Fruit fly (Drosophila melanogaster) whole organism, wandering third instar larva: ENCODE measurements around the gene Z600.
A peak's percentile ranks its signal among the peaks of the same experiment; 100 is the strongest.

ENCODE experiments used
- Abd-B ChIP-seq: fragments of >200 bp; optimal IDR thresholded peaks from 2 replicates; lab custom pipeline; 2017; ENCODE audit warnings: missing biosample characterization, missing genetic modification characterization
- CG32264 ChIP-seq: fragments of 200-800 bp; sonication (Bioruptor generic); optimal IDR thresholded peaks from 2 replicates; lab custom pipeline; 2016; ENCODE audit warnings: missing biosample characterization, missing genetic modification characterization
- CG9705 ChIP-seq: fragments of 200-800 bp; sonication (Bioruptor generic); optimal IDR thresholded peaks from 2 replicates; lab custom pipeline; 2018; ENCODE audit warnings: missing biosample characterization, mild to moderate bottlenecking, missing genetic modification characterization
- CrebA ChIP-seq: fragments of 200-800 bp; sonication (Bioruptor generic); optimal IDR thresholded peaks from 2 replicates; lab custom pipeline; 2016; ENCODE audit warnings: missing biosample characterization, mild to moderate bottlenecking, missing genetic modification characterization, borderline replicate concordance
- Dfd ChIP-seq: fragments of >200 bp; optimal IDR thresholded peaks from 2 replicates; lab custom pipeline; 2017; ENCODE audit warnings: missing biosample characterization, missing genetic modification characterization
- Dif ChIP-seq: fragments of 200-275, 200-300 bp; sonication (Bioruptor generic); optimal IDR thresholded peaks from 2 replicates; lab custom pipeline; 2018; ENCODE audit warnings: missing biosample characterization, missing genetic modification characterization; ENCODE audit not compliant: partially characterized antibody
- GATAd ChIP-seq: sonication (Bioruptor generic); optimal IDR thresholded peaks from 2 replicates; lab custom pipeline; 2016; ENCODE audit warnings: missing biosample characterization, missing genetic modification characterization
- HLH106 ChIP-seq: fragments of 200-800 bp; optimal IDR thresholded peaks from 3 replicates; lab custom pipeline; 2019; ENCODE audit warnings: missing biosample characterization, mild to moderate bottlenecking, missing genetic modification characterization, moderate library complexity
- Hnf4 ChIP-seq: fragments of 200-800 bp; sonication (Bioruptor generic); optimal IDR thresholded peaks from 2 replicates; lab custom pipeline; 2016; ENCODE audit warnings: missing biosample characterization, mild to moderate bottlenecking, missing genetic modification characterization
- Hr78 ChIP-seq: fragments of >200 bp; optimal IDR thresholded peaks from 2 replicates; lab custom pipeline; 2017; ENCODE audit warnings: missing biosample characterization, missing genetic modification characterization
- Hr83 ChIP-seq: fragments of 200-300 bp; sonication (Bioruptor generic); optimal IDR thresholded peaks from 2 replicates; lab custom pipeline; 2016; ENCODE audit warnings: missing biosample characterization, mild to moderate bottlenecking, missing genetic modification characterization, moderate library complexity; ENCODE audit not compliant: poor library complexity, severe bottlenecking
- Jra ChIP-seq: sonication (Bioruptor generic); optimal IDR thresholded peaks from 2 replicates; lab custom pipeline; 2016; ENCODE audit warnings: missing biosample characterization, missing genetic modification characterization
- Mio ChIP-seq: sonication (Bioruptor generic); optimal IDR thresholded peaks from 2 replicates; lab custom pipeline; 2016; ENCODE audit warnings: missing biosample characterization, missing genetic modification characterization
- Myc ChIP-seq: fragments of >200 bp; optimal IDR thresholded peaks from 2 replicates; lab custom pipeline; 2017
- N ChIP-seq: fragments of >200 bp; optimal IDR thresholded peaks from 2 replicates; lab custom pipeline; 2018; ENCODE audit warnings: missing biosample characterization, missing external identifiers, missing genetic modification characterization
- OdsH ChIP-seq: fragments of 200-800 bp; sonication (Bioruptor generic); optimal IDR thresholded peaks from 2 replicates; lab custom pipeline; 2016; ENCODE audit warnings: missing biosample characterization, mild to moderate bottlenecking, missing genetic modification characterization
- Rel ChIP-seq, 2 experiments: fragments of 200-800 bp; sonication (Bioruptor generic) in 1 of 2; optimal IDR thresholded peaks; 2 replicates in 1 of 2; 3 replicates in 1 of 2; lab custom pipeline; 2016 to 2019; ENCODE audit warnings: mild to moderate bottlenecking in 2 of 2, missing biosample characterization in 2 of 2, missing genetic modification characterization in 2 of 2, moderate library complexity in 1 of 2
- Sp1 ChIP-seq: fragments of 200-800 bp; sonication (Bioruptor generic); optimal IDR thresholded peaks from 3 replicates; lab custom pipeline; 2019; ENCODE audit warnings: missing biosample characterization, mild to moderate bottlenecking, missing genetic modification characterization, moderate library complexity
- Vsx2 ChIP-seq: fragments of 200-300, 225-300 bp; sonication (Bioruptor generic); optimal IDR thresholded peaks from 2 replicates; lab custom pipeline; 2018; ENCODE audit warnings: missing biosample characterization, missing genetic modification characterization; ENCODE audit not compliant: partially characterized antibody
- br ChIP-seq: fragments of 200-800 bp; sonication (Bioruptor generic); optimal IDR thresholded peaks from 2 replicates; lab custom pipeline; 2016; ENCODE audit warnings: missing biosample characterization, missing genetic modification characterization
- brk ChIP-seq: fragments of 200-800 bp; sonication (Bioruptor generic); optimal IDR thresholded peaks from 2 replicates; lab custom pipeline; 2016; ENCODE audit warnings: missing biosample characterization, mild to moderate bottlenecking, missing genetic modification characterization
- dl ChIP-seq, 2 experiments: fragments of 175-275, 200-275 bp in 1 of 2; fragments of 200-275 bp in 1 of 2; sonication (Bioruptor generic); optimal IDR thresholded peaks; lab custom pipeline; 2018; ENCODE audit warnings: mild to moderate bottlenecking in 2 of 2, missing biosample characterization in 2 of 2, missing genetic modification characterization in 2 of 2, moderate library complexity in 2 of 2; ENCODE audit not compliant: partially characterized antibody in 2 of 2, insufficient read depth in 1 of 2
- dmrt93B ChIP-seq: fragments of 200-800 bp; sonication (Bioruptor generic); optimal IDR thresholded peaks from 2 replicates; lab custom pipeline; 2018; ENCODE audit warnings: missing biosample characterization, mild to moderate bottlenecking, missing genetic modification characterization
- dsf ChIP-seq: sonication (Bioruptor generic); optimal IDR thresholded peaks from 2 replicates; lab custom pipeline; 2016; ENCODE audit warnings: missing biosample characterization, missing genetic modification characterization, borderline replicate concordance
- ey ChIP-seq: fragments of 200-800 bp; sonication (Bioruptor generic); optimal IDR thresholded peaks from 2 replicates; lab custom pipeline; 2016; ENCODE audit warnings: missing biosample characterization, missing genetic modification characterization
- foxo ChIP-seq, 2 experiments: fragments of 200-800 bp; sonication (Bioruptor generic); optimal IDR thresholded peaks; 2 replicates in 1 of 2; 3 replicates in 1 of 2; lab custom pipeline; 2016 to 2017; ENCODE audit warnings: missing biosample characterization in 2 of 2, missing genetic modification characterization in 2 of 2
- fru ChIP-seq: fragments of 200-800 bp; sonication (Bioruptor generic); optimal IDR thresholded peaks from 3 replicates; lab custom pipeline; 2016; ENCODE audit warnings: missing biosample characterization, mild to moderate bottlenecking, missing genetic modification characterization
- h ChIP-seq: fragments of 200-800 bp; sonication (Bioruptor generic); optimal IDR thresholded peaks from 3 replicates; lab custom pipeline; 2016; ENCODE audit warnings: missing biosample characterization, mild to moderate bottlenecking, missing genetic modification characterization
- jim ChIP-seq: fragments of 175-275, 200-325 bp; sonication (Bioruptor generic); optimal IDR thresholded peaks from 2 replicates; lab custom pipeline; 2016; ENCODE audit warnings: missing biosample characterization, mild to moderate bottlenecking, missing genetic modification characterization
- lola ChIP-seq: fragments of >200 bp; optimal IDR thresholded peaks from 2 replicates; lab custom pipeline; 2017; ENCODE audit warnings: missing biosample characterization, missing genetic modification characterization
- pan ChIP-seq: fragments of >200 bp; optimal IDR thresholded peaks from 2 replicates; lab custom pipeline; 2017
- psq ChIP-seq: fragments of 200-800 bp; sonication (Bioruptor generic); optimal IDR thresholded peaks from 3 replicates; lab custom pipeline; 2017; ENCODE audit warnings: missing biosample characterization, mild to moderate bottlenecking, missing genetic modification characterization, moderate library complexity
- rgr ChIP-seq: fragments of 200-800 bp; sonication (Bioruptor generic); optimal IDR thresholded peaks from 3 replicates; lab custom pipeline; 2016; ENCODE audit warnings: missing biosample characterization, mild to moderate bottlenecking, missing genetic modification characterization
- sage ChIP-seq: fragments of 200-800 bp; sonication (Bioruptor generic); optimal IDR thresholded peaks from 2 replicates; lab custom pipeline; 2016; ENCODE audit warnings: missing biosample characterization, mild to moderate bottlenecking, missing genetic modification characterization
- sv ChIP-seq: fragments of 200-800 bp; sonication (Bioruptor generic); optimal IDR thresholded peaks from 3 replicates; lab custom pipeline; 2016; ENCODE audit warnings: missing biosample characterization, missing genetic modification characterization
- tai ChIP-seq: sonication (Bioruptor generic); optimal IDR thresholded peaks from 2 replicates; lab custom pipeline; 2016; ENCODE audit warnings: missing biosample characterization, missing genetic modification characterization
- usp ChIP-seq: fragments of >200 bp; optimal IDR thresholded peaks from 2 replicates; lab custom pipeline; 2017; ENCODE audit warnings: missing biosample characterization, missing genetic modification characterization
- woc ChIP-seq: sonication (Bioruptor generic); optimal IDR thresholded peaks from 2 replicates; lab custom pipeline; 2016; ENCODE audit warnings: missing biosample characterization, mild to moderate bottlenecking, missing genetic modification characterization

The Z600 gene

dm6 chr3L:15535800-15536225, 27.0 kb downstream of the Z600 start:
- TF ChIP-seq N (GFP tag; lab: Kevin White, UChicago): peak; percentile 44
- no peak for TF ChIP-seq Rel (GFP tag; optimal IDR thresholded peaks at IDR 0.05; lab: Kevin White, UChicago)
- peak; percentile 77 for TF ChIP-seq Rel (tag; optimal IDR thresholded peaks at IDR 0.05; lab: Kevin White, UChicago)
- TF ChIP-seq CrebA: no peak
- TF ChIP-seq woc (GFP tag; lab: Kevin White, UChicago): peak; percentile 20
- TF ChIP-seq dl (GFP tag; optimal IDR thresholded peaks at IDR 0.05; lab: Kevin White, UChicago; ENCODE audit: insufficient read depth in 1 of 2, partially characterized antibody in 2 of 2): peak in 1 of 2 experiments; percentile 51
- no peak for TF ChIP-seq sv (GFP tag; lab: Kevin White, UChicago)

- TF ChIP-seq lola: no peak
- TF ChIP-seq Jra: no peak
- no peak for TF ChIP-seq dsf (GFP tag; lab: Kevin White, UChicago)
- TF ChIP-seq CG9705: no peak
- no peak for TF ChIP-seq sage (GFP tag; lab: Kevin White, UChicago)
- TF ChIP-seq Hr83 (GFP tag; lab: Kevin White, UChicago): no peak
- no peak for TF ChIP-seq rgr (GFP tag; lab: Kevin White, UChicago)
- TF ChIP-seq Abd-B (GFP tag; lab: Kevin White, UChicago): no peak
- no peak for TF ChIP-seq Dfd
- no peak for TF ChIP-seq Vsx2
- no peak for TF ChIP-seq dmrt93B
- no peak for TF ChIP-seq usp (GFP tag; lab: Kevin White, UChicago)
These were observed 27.7 kb downstream of the Z600 start for dm6 chr3L:15536550-15536949.

dm6 chr3L:15537916-15538581, 29.2 kb downstream of the Z600 start:
- no peak for TF ChIP-seq tai (GFP tag; lab: Kevin White, UChicago)
- peak; percentile 53 for TF ChIP-seq ey (GFP tag; lab: Kevin White, UChicago)
- peak in 1 of 2 experiments; percentile 56 for TF ChIP-seq foxo (GFP tag; optimal IDR thresholded peaks at IDR 0.05; lab: Kevin White, UChicago)
- no peak for TF ChIP-seq Vsx2
- TF ChIP-seq CG9705: no peak
- no peak for TF ChIP-seq CG32264 (GFP tag; lab: Kevin White, UChicago)
- peak; percentile 44 for TF ChIP-seq psq (GFP tag; lab: Kevin White, UChicago)
- peak; percentile 24 for TF ChIP-seq Sp1 (GFP tag; lab: Kevin White, UChicago)
- TF ChIP-seq Dif (GFP tag; lab: Kevin White, UChicago): no peak
- peak; percentile 46 for TF ChIP-seq OdsH (GFP tag; lab: Kevin White, UChicago)
- peak; percentile 53 for TF ChIP-seq rgr (GFP tag; lab: Kevin White, UChicago)
- TF ChIP-seq Hr83 (GFP tag; lab: Kevin White, UChicago): no peak
- TF ChIP-seq dl (GFP tag; optimal IDR thresholded peaks at IDR 0.05; lab: Kevin White, UChicago; ENCODE audit: insufficient read depth in 1 of 2, partially characterized antibody in 2 of 2): no peak
- no peak for TF ChIP-seq HLH106
- no peak for TF ChIP-seq dmrt93B
- no peak for TF ChIP-seq Mio (GFP tag; lab: Kevin White, UChicago)
- TF ChIP-seq GATAd (GFP tag; lab: Kevin White, UChicago): no peak
- TF ChIP-seq fru (GFP tag; lab: Kevin White, UChicago): peak; percentile 66
- TF ChIP-seq Hr78 (GFP tag; lab: Kevin White, UChicago): no peak
- no peak for TF ChIP-seq lola
- peak; percentile 68 for TF ChIP-seq h (GFP tag; lab: Kevin White, UChicago)
- no peak for TF ChIP-seq dsf (GFP tag; lab: Kevin White, UChicago)
- no peak for TF ChIP-seq woc (GFP tag; lab: Kevin White, UChicago)
- TF ChIP-seq N (GFP tag; lab: Kevin White, UChicago): no peak
- peak; percentile 36 for TF ChIP-seq brk (GFP tag; lab: Kevin White, UChicago)
- no peak for TF ChIP-seq Jra
- TF ChIP-seq usp (GFP tag; lab: Kevin White, UChicago): no peak
- no peak for TF ChIP-seq sage (GFP tag; lab: Kevin White, UChicago)
- no peak for TF ChIP-seq jim (GFP tag; lab: Kevin White, UChicago)
- TF ChIP-seq CrebA: no peak
- no peak for TF ChIP-seq Rel (GFP tag; optimal IDR thresholded peaks at IDR 0.05; lab: Kevin White, UChicago)
- TF ChIP-seq Rel (tag; optimal IDR thresholded peaks at IDR 0.05; lab: Kevin White, UChicago): peak; percentile 25
- TF ChIP-seq Myc (lab: Kevin White, UChicago): no peak
- no peak for TF ChIP-seq pan
- no peak for TF ChIP-seq Dfd
- peak; percentile 14 for TF ChIP-seq Hnf4 (GFP tag; lab: Kevin White, UChicago)
- peak; percentile 24 for TF ChIP-seq br (GFP tag; lab: Kevin White, UChicago)
- peak; percentile 10 for TF ChIP-seq sv (GFP tag; lab: Kevin White, UChicago)
- TF ChIP-seq Abd-B (GFP tag; lab: Kevin White, UChicago): no peak
- TF ChIP-seq, all 38 proteins: peak for 13
